Worm (Caenorhabditis elegans) whole organism, early embryonic: ENCODE measurements around the gene T28A11.25.

Experiments
- B0310.2 ChIP-seq: sonication (generic microtip); optimal IDR thresholded peaks from 2 replicates; lab custom pipeline; 2016; ENCODE audit warnings: mild to moderate bottlenecking, missing genetic modification characterization, missing compliant biosample characterization
- F13C5.2 ChIP-seq: sonication (generic microtip); optimal IDR thresholded peaks from 2 replicates; lab custom pipeline; 2017; ENCODE audit warnings: mild to moderate bottlenecking, missing genetic modification characterization, inconsistent platforms, missing compliant biosample characterization
- aly-1 ChIP-seq: sonication (generic microtip); optimal IDR thresholded peaks from 2 replicates; lab custom pipeline; 2016; ENCODE audit warnings: missing genetic modification characterization, missing compliant biosample characterization
- ama-1 ChIP-seq: fragments of 150-350 bp; optimal IDR thresholded peaks from 2 replicates; lab custom pipeline; 2014
- ceh-13 ChIP-seq: fragments of 200-800 bp; sonication (Bioruptor generic); optimal IDR thresholded peaks from 2 replicates; lab custom pipeline; 2018; ENCODE audit warnings: mild to moderate bottlenecking, missing genetic modification characterization, missing compliant biosample characterization
- ceh-36 ChIP-seq: sonication (generic microtip); optimal IDR thresholded peaks from 2 replicates; lab custom pipeline; 2016; ENCODE audit warnings: missing genetic modification characterization, inconsistent platforms, missing compliant biosample characterization
- ets-7 ChIP-seq: sonication (generic microtip); optimal IDR thresholded peaks from 2 replicates; lab custom pipeline; 2016; ENCODE audit warnings: missing genotype, missing genetic modification characterization, missing compliant biosample characterization
- flt-1 ChIP-seq: fragments of 200-800 bp; sonication (Bioruptor generic); IDR thresholded peaks from 2 replicates; pipeline ENCODE4 v1.3.6; 2022; ENCODE audit warnings: missing genetic modification characterization, missing compliant biosample characterization
- hmbx-1 ChIP-seq: sonication (generic microtip); optimal IDR thresholded peaks from 2 replicates; lab custom pipeline; 2016; ENCODE audit warnings: mild to moderate bottlenecking, missing genetic modification characterization, missing compliant biosample characterization
- hmg-4 ChIP-seq: fragments of 200-800 bp; sonication (Bioruptor generic); optimal IDR thresholded peaks from 2 replicates; lab custom pipeline; 2018; ENCODE audit warnings: mild to moderate bottlenecking, missing genetic modification characterization, missing compliant biosample characterization
- hnd-1 ChIP-seq: sonication (generic microtip); optimal IDR thresholded peaks from 2 replicates; lab custom pipeline; 2016; ENCODE audit warnings: missing genetic modification characterization, missing compliant biosample characterization
- pes-1 ChIP-seq: fragments of 200-800 bp; sonication (Bioruptor generic); IDR thresholded peaks from 2 replicates; pipeline ENCODE4 v1.3.6; 2022; ENCODE audit warnings: missing genetic modification reagents, missing genetic modification characterization, missing compliant biosample characterization
- scrt-1 ChIP-seq: fragments of 200-800 bp; sonication (Bioruptor generic); IDR thresholded peaks from 2 replicates; pipeline ENCODE4 v1.3.6; 2022; ENCODE audit warnings: missing genetic modification characterization, missing compliant biosample characterization
- sea-1 ChIP-seq: fragments of 200-800 bp; sonication (Bioruptor generic); conservative IDR thresholded peaks from 2 replicates; pipeline ENCODE4 v1.3.6; 2022; ENCODE audit warnings: missing genetic modification characterization, missing compliant biosample characterization
- tbx-11 ChIP-seq: fragments of 200-800 bp; sonication (Bioruptor generic); IDR thresholded peaks from 2 replicates; pipeline ENCODE4 v1.3.6; 2022; ENCODE audit warnings: missing genetic modification characterization, missing compliant biosample characterization
- tbx-37 ChIP-seq: fragments of 200-800 bp; sonication (Bioruptor generic); conservative IDR thresholded peaks from 2 replicates; pipeline ENCODE4 v1.3.6; 2022; ENCODE audit warnings: missing genetic modification reagents, missing genetic modification characterization, missing compliant biosample characterization
- tra-4 ChIP-seq: sonication (generic microtip); optimal IDR thresholded peaks from 2 replicates; lab custom pipeline; 2017; ENCODE audit warnings: missing genetic modification characterization, missing compliant biosample characterization

T28A11.25 gene

DNA sequence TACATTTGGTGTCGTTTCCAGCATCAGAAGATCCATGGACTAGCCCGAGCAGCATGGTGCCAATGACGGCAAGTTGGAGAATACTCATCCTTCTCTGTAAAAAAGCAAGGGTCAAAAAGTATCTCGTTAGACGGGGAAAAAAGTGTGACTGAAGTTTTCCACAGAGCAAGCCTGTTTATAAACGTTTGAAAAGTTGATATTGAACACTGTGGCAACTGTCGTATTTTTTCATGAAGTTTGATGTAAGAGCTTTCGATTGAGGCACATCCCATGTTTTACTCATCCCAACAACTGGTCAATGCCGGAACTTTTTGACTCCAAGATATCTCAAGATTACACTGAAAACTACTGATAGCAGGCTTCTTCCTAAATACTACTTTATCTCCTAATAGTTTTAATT lies 37.4 kb downstream of the T28A11.25 start, which contains the start of gene F35F10.13:
F35F10.13 (minus strand) TSS at position 101 of the 400 bp plus-strand sequence.
- TF ChIP-seq F13C5.2 (tag; lab: Kevin White, UChicago) (no peak), scrt-1 (no peak), hmg-4 (no peak), pes-1 (GFP tag; lab: Robert Waterston, UW) (no peak), hnd-1 (no peak), ets-7 (tag; lab: Kevin White, UChicago) (no peak), ceh-13 (GFP tag; lab: Kevin White, UChicago) (no peak), ama-1 (no peak), hmbx-1 (no peak), tbx-11 (GFP tag; lab: Robert Waterston, UW) (no peak), tra-4 (no peak), ceh-36 (no peak), tbx-37 (GFP tag; lab: Robert Waterston, UW) (no peak), aly-1 (tag; lab: Kevin White, UChicago) (no peak), sea-1 (GFP tag; lab: Robert Waterston, UW) (no peak), B0310.2 (tag; lab: Kevin White, UChicago) (no peak)

DNA sequence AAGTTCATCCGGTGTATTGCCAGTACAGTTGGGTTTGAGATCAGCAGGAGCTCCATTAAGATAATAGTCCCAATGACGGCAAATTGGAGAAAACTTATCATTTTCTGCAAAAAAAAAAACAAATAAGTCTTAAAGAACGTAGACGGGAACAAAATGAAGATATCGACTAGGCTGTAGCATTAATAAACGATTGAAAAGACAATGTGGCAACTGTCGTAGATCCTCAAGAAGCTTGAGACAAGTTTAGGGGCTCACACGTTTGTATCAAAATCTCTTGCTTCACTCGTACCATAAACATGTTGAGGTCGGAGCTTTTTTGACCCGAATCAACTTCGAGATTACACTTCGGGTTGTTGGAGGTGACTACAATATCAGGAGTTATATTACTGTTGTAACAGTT lies 38.4 kb downstream of the T28A11.25 start, which contains the start of gene F35F10.14:
F35F10.14 (minus strand) TSS at position 101 of the 400 bp plus-strand sequence.
- no peak for TF ChIP-seq ets-7 (tag; lab: Kevin White, UChicago)
- no peak for TF ChIP-seq B0310.2 (tag; lab: Kevin White, UChicago)
- TF ChIP-seq hmbx-1, result no peak
- TF ChIP-seq aly-1 (tag; lab: Kevin White, UChicago), result no peak

DNA sequence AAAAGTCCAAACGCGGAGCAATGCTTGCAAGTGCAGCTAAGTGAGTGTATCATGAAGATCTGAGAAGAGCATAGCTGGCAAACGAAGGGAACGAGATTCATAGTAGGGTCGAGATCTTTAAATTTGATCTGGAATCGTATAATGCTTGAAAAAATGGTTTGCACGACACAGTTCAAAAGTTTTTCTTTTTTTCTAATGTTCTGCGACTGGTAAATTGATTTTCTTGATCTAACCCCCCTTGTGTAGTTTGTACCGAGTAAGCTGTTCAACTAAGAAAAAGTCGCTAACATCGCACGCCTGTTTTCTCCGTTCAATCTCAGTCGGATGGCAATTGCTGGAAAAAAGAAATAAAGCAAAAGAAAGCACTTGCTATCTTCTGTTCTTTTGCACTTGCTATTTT lies 38.8 kb downstream of the T28A11.25 start, which contains the start of gene C17B7.14:
C17B7.14 (minus strand) TSS at position 101 of the 400 bp plus-strand sequence.
- TF ChIP-seq hnd-1 (no peak), F13C5.2 (tag; lab: Kevin White, UChicago) (no peak), flt-1 (GFP tag; lab: Robert Waterston, UW) (no peak), ceh-36 (no peak), tbx-11 (GFP tag; lab: Robert Waterston, UW) (no peak), scrt-1 (no peak), hmbx-1 (no peak), hmg-4 (no peak), tbx-37 (GFP tag; lab: Robert Waterston, UW) (no peak), ceh-13 (GFP tag; lab: Kevin White, UChicago) (no peak), sea-1 (GFP tag; lab: Robert Waterston, UW) (no peak), tra-4 (no peak), B0310.2 (tag; lab: Kevin White, UChicago) (no peak), pes-1 (GFP tag; lab: Robert Waterston, UW) (no peak), ama-1 (no peak), aly-1 (tag; lab: Kevin White, UChicago) (no peak), ets-7 (tag; lab: Kevin White, UChicago) (no peak)

DNA sequence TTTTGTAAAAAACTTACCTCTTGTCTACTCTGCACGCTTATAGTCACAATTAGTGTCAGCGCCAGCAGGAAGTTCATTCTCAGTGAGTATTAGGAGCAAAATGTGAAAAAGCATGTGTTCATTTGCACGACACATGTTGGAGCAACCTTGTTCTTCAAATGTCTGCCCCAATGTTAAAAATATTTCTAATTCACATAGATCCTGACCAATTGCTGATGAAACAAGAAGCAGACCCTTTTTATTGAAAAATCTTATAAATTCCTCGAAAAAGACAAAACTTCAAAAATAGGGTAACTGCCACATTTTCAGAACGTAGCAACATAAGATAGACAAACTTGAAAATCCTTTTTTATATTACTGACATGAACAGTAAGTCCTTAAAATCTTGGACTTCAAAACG lies 42.6 kb downstream of the T28A11.25 start, which contains the start of gene C17B7.8:
C17B7.8 (minus strand) TSS at position 101 of the 400 bp plus-strand sequence.
- TF ChIP-seq hnd-1 (no peak), scrt-1 (no peak), tbx-11 (GFP tag; lab: Robert Waterston, UW) (no peak), B0310.2 (tag; lab: Kevin White, UChicago) (no peak), flt-1 (GFP tag; lab: Robert Waterston, UW) (no peak), aly-1 (tag; lab: Kevin White, UChicago) (no peak), hmg-4 (no peak), tra-4 (no peak), F13C5.2 (tag; lab: Kevin White, UChicago) (no peak), ceh-13 (GFP tag; lab: Kevin White, UChicago) (no peak), tbx-37 (GFP tag; lab: Robert Waterston, UW) (no peak)

DNA sequence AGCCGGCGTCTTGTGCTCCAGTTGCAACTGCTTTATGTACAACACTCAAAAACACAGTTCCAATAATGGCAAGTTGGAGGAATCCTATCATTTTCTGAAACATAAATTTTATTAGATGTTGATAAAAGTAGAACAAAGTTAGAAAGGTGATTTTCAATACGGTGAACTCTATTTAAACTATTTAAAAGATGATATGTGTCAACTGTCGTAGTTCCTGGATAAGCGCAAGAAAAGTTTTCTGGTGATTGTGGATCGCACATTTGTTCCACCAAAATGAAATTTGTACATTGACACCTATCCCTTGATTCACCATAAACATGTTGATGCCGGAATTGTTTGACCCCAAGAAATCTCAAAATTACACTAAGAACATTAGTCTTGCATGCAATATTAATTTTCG lies 50.4 kb downstream of the T28A11.25 start, which contains the start of gene C17B7.9:
C17B7.9 (minus strand) TSS at position 101 of the 400 bp plus-strand sequence.
- no peak for TF ChIP-seq tbx-11 (GFP tag; lab: Robert Waterston, UW)
